Worm (Caenorhabditis elegans) whole organism, L1 larva: Measurements from ENCODE around the gene ubq-2.

Experiments used
- C04F5.9 ChIP-seq: sonication (generic microtip); optimal IDR thresholded peaks from 2 replicates; lab custom pipeline; 2016; ENCODE audit warnings: missing genetic modification characterization, missing compliant biosample characterization
- F16B12.6 ChIP-seq: fragments of 150-350 bp; optimal IDR thresholded peaks from 2 replicates; lab custom pipeline; 2014; ENCODE audit warnings: missing biosample characterization, missing genetic modification characterization
- alr-1 ChIP-seq: fragments of 200-800 bp; sonication (Bioruptor generic); optimal IDR thresholded peaks from 2 replicates; lab custom pipeline; 2018; ENCODE audit warnings: borderline replicate concordance, mild to moderate bottlenecking, missing genetic modification characterization, missing compliant biosample characterization
- aly-2 ChIP-seq: fragments of 150-350 bp; optimal IDR thresholded peaks from 2 replicates; lab custom pipeline; 2014; ENCODE audit warnings: missing biosample characterization, missing genetic modification characterization
- blmp-1 ChIP-seq: fragments of 150-350 bp; optimal IDR thresholded peaks from 2 replicates; lab custom pipeline; 2014; ENCODE audit warnings: missing biosample characterization, missing genetic modification characterization
- ceh-63 ChIP-seq: fragments of 200-800 bp; sonication (Bioruptor generic); optimal IDR thresholded peaks from 2 replicates; lab custom pipeline; 2018; ENCODE audit warnings: mild to moderate bottlenecking, missing genetic modification characterization, missing compliant biosample characterization
- ceh-82 ChIP-seq, 3 experiments: fragments of 150-350 bp in 1 of 3; sonication (generic microtip) in 2 of 3; optimal IDR thresholded peaks; 2 replicates each; lab custom pipeline; 2014 to 2017; ENCODE audit warnings: missing biosample characterization in 3 of 3, missing genetic modification characterization in 3 of 3
- ceh-90 ChIP-seq: sonication (generic microtip); optimal IDR thresholded peaks from 2 replicates; lab custom pipeline; 2016; ENCODE audit warnings: missing genetic modification characterization, missing compliant biosample characterization
- dpl-1 ChIP-seq, 3 experiments: fragments of 150-350 bp in 2 of 3; sonication (generic microtip) in 1 of 3; optimal IDR thresholded peaks; 2 replicates each; lab custom pipeline; 2014 to 2017; ENCODE audit warnings: missing biosample characterization in 3 of 3, missing genetic modification characterization in 3 of 3, missing genetic modification reagents in 3 of 3
- efl-1 ChIP-seq, 4 experiments: fragments of 150-350 bp; optimal IDR thresholded peaks in 3 of 4; peaks in 1 of 4; 1 replicate in 1 of 4; 2 replicates in 3 of 4; lab custom pipeline; 2014; ENCODE audit warnings: missing biosample characterization in 2 of 4, missing genetic modification characterization in 2 of 4, missing genetic modification reagents in 2 of 4
- elt-3 ChIP-seq, 6 experiments: fragments of 150-350 bp in 1 of 6; sonication (generic microtip); optimal IDR thresholded peaks; 2 replicates each; lab custom pipeline; 2017 to 2018; ENCODE audit warnings: missing biosample characterization in 6 of 6, missing genetic modification characterization in 6 of 6, inconsistent platforms in 1 of 6
- fkh-10 ChIP-seq: sonication (generic microtip); optimal IDR thresholded peaks from 2 replicates; lab custom pipeline; 2017; ENCODE audit warnings: missing biosample characterization, missing genetic modification reagents, missing genetic modification characterization
- fkh-4 ChIP-seq: sonication (generic microtip); optimal IDR thresholded peaks from 2 replicates; lab custom pipeline; 2016; ENCODE audit warnings: missing compliant biosample characterization, missing genetic modification characterization, borderline replicate concordance
- fkh-8 ChIP-seq: sonication (generic microtip); optimal IDR thresholded peaks from 2 replicates; lab custom pipeline; 2016; ENCODE audit warnings: mild to moderate bottlenecking, missing genetic modification characterization, missing compliant biosample characterization
- fos-1 ChIP-seq: fragments of 150-350 bp; optimal IDR thresholded peaks from 2 replicates; lab custom pipeline; 2014; ENCODE audit warnings: missing biosample characterization, missing genetic modification characterization
- hlh-17 ChIP-seq: fragments of 200-800 bp; sonication (Bioruptor generic); optimal IDR thresholded peaks from 2 replicates; lab custom pipeline; 2018; ENCODE audit warnings: missing genetic modification characterization, mild to moderate bottlenecking, missing compliant biosample characterization, moderate library complexity, borderline replicate concordance
- hpl-2 ChIP-seq: fragments of 150-350 bp; optimal IDR thresholded peaks from 2 replicates; lab custom pipeline; 2014; ENCODE audit warnings: missing biosample characterization, missing genetic modification reagents, missing genetic modification characterization
- jun-1 ChIP-seq: fragments of 150-350 bp; optimal IDR thresholded peaks from 2 replicates; lab custom pipeline; 2014; ENCODE audit warnings: missing biosample characterization, missing genetic modification reagents, missing genetic modification characterization
- lin-13 ChIP-seq: fragments of 150-350 bp; optimal IDR thresholded peaks from 2 replicates; lab custom pipeline; 2014; ENCODE audit warnings: missing biosample characterization, missing genetic modification reagents, missing genetic modification characterization
- lin-39 ChIP-seq: fragments of 150-350 bp; optimal IDR thresholded peaks from 2 replicates; lab custom pipeline; 2014; ENCODE audit warnings: missing biosample characterization, missing genetic modification reagents, missing genetic modification characterization
- lir-3 ChIP-seq: sonication (generic microtip); optimal IDR thresholded peaks from 2 replicates; lab custom pipeline; 2016; ENCODE audit warnings: mild to moderate bottlenecking, missing genetic modification characterization, moderate library complexity, missing compliant biosample characterization; ENCODE audit not compliant: poor library complexity
- mab-9 ChIP-seq: fragments of 200-800 bp; sonication (Bioruptor generic); IDR thresholded peaks from 2 replicates; pipeline ENCODE4 v1.3.6; 2022; ENCODE audit warnings: missing genetic modification reagents, missing genetic modification characterization, missing compliant biosample characterization
- mef-2 ChIP-seq: fragments of 150-350 bp; optimal IDR thresholded peaks from 2 replicates; lab custom pipeline; 2014; ENCODE audit warnings: missing biosample characterization, missing genetic modification characterization
- nhr-11 ChIP-seq: fragments of 150-350 bp; optimal IDR thresholded peaks from 2 replicates; lab custom pipeline; 2014; ENCODE audit warnings: missing biosample characterization, missing genetic modification characterization
- nhr-47 ChIP-seq: sonication (generic microtip); optimal IDR thresholded peaks from 2 replicates; lab custom pipeline; 2016; ENCODE audit warnings: mild to moderate bottlenecking, missing genetic modification characterization, moderate library complexity, missing compliant biosample characterization
- nhr-71 ChIP-seq: sonication (generic microtip); optimal IDR thresholded peaks from 2 replicates; lab custom pipeline; 2016; ENCODE audit warnings: mild to moderate bottlenecking, missing genetic modification characterization, moderate library complexity, missing compliant biosample characterization
- nhr-76 ChIP-seq: sonication (generic microtip); optimal IDR thresholded peaks from 2 replicates; lab custom pipeline; 2017; ENCODE audit warnings: missing biosample characterization, missing genetic modification characterization
- pag-3 ChIP-seq: sonication (generic microtip); optimal IDR thresholded peaks from 2 replicates; lab custom pipeline; 2017; ENCODE audit warnings: missing genetic modification characterization, mild to moderate bottlenecking, missing compliant biosample characterization, antibody characterized with exemption, borderline replicate concordance; ENCODE audit not compliant: insufficient read depth
- pqm-1 ChIP-seq: sonication (generic microtip); optimal IDR thresholded peaks from 3 replicates; lab custom pipeline; 2017; ENCODE audit warnings: missing biosample characterization, missing genetic modification characterization
- sptf-1 ChIP-seq: fragments of 150-350 bp; optimal IDR thresholded peaks from 2 replicates; lab custom pipeline; 2014; ENCODE audit warnings: missing biosample characterization, missing genetic modification characterization
- unc-130 ChIP-seq: fragments of 150-350 bp; optimal IDR thresholded peaks from 2 replicates; lab custom pipeline; 2017; ENCODE audit warnings: missing biosample characterization, missing genetic modification characterization, inconsistent platforms
- unc-62 ChIP-seq: fragments of 150-350 bp; optimal IDR thresholded peaks from 2 replicates; lab custom pipeline; 2014; ENCODE audit warnings: missing biosample characterization, missing genetic modification reagents, missing genetic modification characterization
- unc-98 ChIP-seq: fragments of 200-800 bp; sonication (Bioruptor generic); IDR thresholded peaks from 2 replicates; pipeline ENCODE4 v1.3.6; 2022; ENCODE audit warnings: missing genetic modification characterization, missing compliant biosample characterization
- zip-4 ChIP-seq: fragments of 200-800 bp; sonication (Bioruptor generic); optimal IDR thresholded peaks from 2 replicates; lab custom pipeline; 2018; ENCODE audit warnings: mild to moderate bottlenecking, missing genetic modification characterization, moderate library complexity, missing compliant biosample characterization
- ztf-11 ChIP-seq, 2 experiments: sonication (generic microtip); optimal IDR thresholded peaks; 2 replicates each; lab custom pipeline; 2016 to 2017; ENCODE audit warnings: missing genetic modification characterization in 2 of 2, missing biosample characterization in 1 of 2, missing compliant biosample characterization in 1 of 2

Gene ubq-2

DNA sequence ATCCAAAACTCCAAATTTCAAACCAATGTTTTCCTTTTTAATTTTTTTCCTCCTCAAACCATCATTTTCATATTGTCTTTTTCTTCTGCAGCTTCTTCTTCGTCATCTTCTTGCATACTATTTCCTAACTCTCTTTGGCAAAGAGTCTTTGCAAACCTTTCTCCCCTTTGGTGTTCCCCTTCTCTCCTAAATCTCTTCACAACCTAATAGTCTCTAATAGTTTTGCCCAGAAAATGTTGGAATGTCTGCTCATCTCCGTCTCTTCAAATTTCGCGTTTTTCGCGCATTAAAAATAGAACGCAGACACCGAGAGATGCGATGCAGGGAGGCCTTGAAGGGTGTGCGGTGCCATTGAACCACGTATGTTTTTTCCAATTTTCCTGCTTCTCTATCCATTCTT lies 23.8 kb upstream of the ubq-2 start, which contains the start of gene ZK1010.10 (continued):
- TF ChIP-seq ceh-90 (tag; lab: Kevin White, UChicago), result no peak
- TF ChIP-seq F16B12.6 (tag; lab: Kevin White, UChicago), result no peak
- no peak for TF ChIP-seq lin-39
- TF ChIP-seq fkh-8, result peak; percentile 19
- peak; percentile 18 for TF ChIP-seq fos-1 (tag; lab: Kevin White, UChicago)
- no peak for TF ChIP-seq unc-62 (GFP tag; lab: Kevin White, UChicago)
- TF ChIP-seq fkh-4 (tag; lab: Kevin White, UChicago), result no peak
- no peak for TF ChIP-seq zip-4 (GFP tag; lab: Kevin White, UChicago)
- no peak for TF ChIP-seq unc-98 (GFP tag; lab: Robert Waterston, UW)
- no peak for TF ChIP-seq pqm-1
- TF ChIP-seq alr-1 (tag; lab: Kevin White, UChicago), result no peak
- TF ChIP-seq fkh-10 (GFP tag; lab: Kevin White, UChicago), result no peak
- TF ChIP-seq ztf-11 (tag; optimal IDR thresholded peaks at IDR 0.05; lab: Kevin White, UChicago), result no peak
- TF ChIP-seq nhr-11 (tag; lab: Kevin White, UChicago), result no peak
- no peak for TF ChIP-seq nhr-71 (tag; lab: Kevin White, UChicago)
- TF ChIP-seq dpl-1 (GFP tag; optimal IDR thresholded peaks at IDR 0.05; lab: Kevin White, UChicago), result peak in 2 of 3 experiments; percentile 15 to 45
- TF ChIP-seq ceh-63 (GFP tag; lab: Kevin White, UChicago), result no peak
- TF ChIP-seq elt-3 (tag; optimal IDR thresholded peaks at IDR 0.05; lab: Kevin White, UChicago), result no peak
- TF ChIP-seq pag-3 (tag; lab: Kevin White, UChicago), result no peak
- TF ChIP-seq sptf-1 (tag; lab: Kevin White, UChicago), result no peak
- TF ChIP-seq jun-1 (tag; lab: Kevin White, UChicago), result peak; percentile 49
- no peak for TF ChIP-seq mab-9 (GFP tag; lab: Robert Waterston, UW)
- TF ChIP-seq ceh-82 (tag; optimal IDR thresholded peaks at IDR 0.05; lab: Kevin White, UChicago), result peak in 2 of 3 experiments; percentile 55 to 67
- TF ChIP-seq nhr-47 (tag; lab: Kevin White, UChicago), result peak; percentile 38
- no peak for TF ChIP-seq lin-13
- TF ChIP-seq mef-2 (tag; lab: Kevin White, UChicago), result no peak
- TF ChIP-seq lir-3 (tag; lab: Kevin White, UChicago), result no peak
- no peak for TF ChIP-seq hlh-17 (GFP tag; lab: Kevin White, UChicago)
- no peak for TF ChIP-seq aly-2 (tag; lab: Kevin White, UChicago)
- no peak for TF ChIP-seq hpl-2 (GFP tag; lab: Kevin White, UChicago)

DNA sequence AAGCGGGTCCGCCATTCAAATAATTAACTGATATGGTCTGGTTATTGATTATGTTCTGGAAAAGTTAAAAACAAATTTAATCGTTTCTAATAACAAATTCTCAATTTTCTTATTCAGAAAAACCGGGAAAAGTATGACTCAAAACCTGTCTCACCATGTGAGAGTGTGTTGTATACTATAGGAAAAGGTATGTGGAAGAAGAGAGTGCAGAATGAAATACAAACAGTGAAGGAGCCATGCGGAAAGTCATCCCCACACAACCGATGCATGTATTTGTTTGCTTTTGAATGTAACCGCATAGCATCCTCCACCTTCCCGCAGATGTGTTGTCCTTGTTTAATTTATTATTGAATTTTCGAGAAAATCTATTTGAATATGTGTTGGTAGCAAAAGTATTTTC lies 22.1 kb upstream of the ubq-2 start, which contains the start of gene ZK1010.8:
TSS of gene ZK1010.8 (minus strand) at position 214 of the 400 bp plus-strand sequence.
- no peak for TF ChIP-seq nhr-76 (tag; lab: Kevin White, UChicago)
- TF ChIP-seq unc-130 (tag; lab: Kevin White, UChicago), result no peak
- TF ChIP-seq zip-4 (GFP tag; lab: Kevin White, UChicago), result no peak

DNA sequence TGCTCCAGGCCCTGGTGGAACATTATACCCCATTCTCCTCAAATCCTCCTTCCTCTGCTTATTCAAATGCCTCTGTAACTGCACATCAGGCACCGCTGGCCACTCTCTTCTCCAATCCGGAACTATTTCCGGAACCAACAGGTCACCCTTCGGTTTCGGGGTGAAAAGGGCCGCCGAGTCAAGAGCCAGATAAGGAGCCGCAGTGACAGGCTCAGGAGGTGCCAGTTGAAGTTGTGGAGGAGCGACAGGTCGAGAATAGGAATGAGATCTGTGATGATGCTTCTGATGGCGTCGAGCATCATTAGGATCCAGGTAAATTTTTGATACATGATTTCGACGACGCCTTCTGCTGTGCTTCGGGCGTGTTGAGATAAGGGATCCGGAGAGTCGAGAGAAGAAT lies 19.9 kb upstream of the ubq-2 start:
- no peak for TF ChIP-seq ceh-82 (tag; optimal IDR thresholded peaks at IDR 0.05; lab: Kevin White, UChicago)
- no peak for TF ChIP-seq pqm-1
- no peak for TF ChIP-seq efl-1 (optimal IDR thresholded peaks at IDR 0.05; lab: Kevin White, UChicago)
- TF ChIP-seq efl-1 (GFP tag; optimal IDR thresholded peaks at IDR 0.05 in 1 of 2; lab: Kevin White, UChicago), result peak in 1 of 2 experiments; percentile 26

DNA sequence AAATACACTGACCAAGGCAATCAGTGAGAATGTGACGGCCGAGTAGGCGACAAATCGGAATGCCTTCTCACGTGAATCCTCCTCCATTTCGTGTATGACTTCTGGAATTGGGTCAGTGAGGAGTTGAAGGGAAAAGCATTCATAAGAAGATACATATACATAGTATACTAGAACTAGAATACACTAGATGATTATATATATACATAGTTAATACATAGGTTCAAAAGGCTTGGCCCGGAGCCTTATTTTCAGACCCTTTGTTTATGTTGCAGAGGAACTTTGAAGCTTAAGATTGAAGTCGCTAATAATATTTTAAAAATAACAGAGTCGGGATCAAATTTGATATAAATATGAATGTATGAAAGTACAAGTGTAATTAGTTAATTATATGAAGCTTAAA lies 15.3 kb upstream of the ubq-2 start, which contains the start of gene col-97:
TSS of gene col-97 (minus strand) at position 101 of the 400 bp plus-strand sequence.
- TF ChIP-seq C04F5.9 (tag; lab: Kevin White, UChicago) (no peak), blmp-1 (no peak), efl-1 (optimal IDR thresholded peaks at IDR 0.05; lab: Kevin White, UChicago) (no peak), efl-1 (GFP tag; optimal IDR thresholded peaks at IDR 0.05 in 1 of 2; lab: Kevin White, UChicago) (peak in 1 of 2 experiments; percentile 49)
- TF ChIP-seq, all 84 proteins: peak for 1
